Worm (Caenorhabditis elegans) whole organism, mixed stage, embryonic: ENCODE measurements around the gene xrn-1.
A peak's percentile ranks its signal among the peaks of the same experiment; 100 is the strongest.
"Not testable (repeated sequence)": the region's sequence is repeated elsewhere in the genome, so short reads cannot be mapped to it uniquely, and the experiment has no call there.

ENCODE experiments used
- M03D4.4 ChIP-seq: sonication (generic microtip); optimal IDR thresholded peaks from 2 replicates; lab custom pipeline; 2017; ENCODE audit warnings: mild to moderate bottlenecking, missing genetic modification characterization, missing compliant biosample characterization
- blmp-1 ChIP-seq: fragments of 150-350 bp; optimal IDR thresholded peaks from 2 replicates; lab custom pipeline; 2014; ENCODE audit warnings: missing biosample characterization, missing genetic modification characterization
- ceh-43 ChIP-seq: fragments of 200-800 bp; sonication (Bioruptor generic); optimal IDR thresholded peaks from 2 replicates; lab custom pipeline; 2018; ENCODE audit warnings: mild to moderate bottlenecking, missing genetic modification characterization, moderate library complexity, missing compliant biosample characterization
- ceh-83 ChIP-seq: fragments of 200-800 bp; sonication (Bioruptor generic); optimal IDR thresholded peaks from 2 replicates; lab custom pipeline; 2018; ENCODE audit warnings: mild to moderate bottlenecking, missing genetic modification characterization, missing compliant biosample characterization
- cnd-1 ChIP-seq: fragments of 200-800 bp; sonication (Bioruptor generic); optimal IDR thresholded peaks from 2 replicates; lab custom pipeline; 2018; ENCODE audit warnings: mild to moderate bottlenecking, missing genetic modification characterization, missing compliant biosample characterization
- drap-1 ChIP-seq: fragments of 200-800 bp; sonication (Bioruptor generic); optimal IDR thresholded peaks from 3 replicates; lab custom pipeline; 2018; ENCODE audit warnings: mild to moderate bottlenecking, missing genetic modification characterization, missing compliant biosample characterization
- elt-1 ChIP-seq: sonication (generic microtip); optimal IDR thresholded peaks from 2 replicates; lab custom pipeline; 2017; ENCODE audit warnings: missing genetic modification characterization, mild to moderate bottlenecking, missing compliant biosample characterization, antibody characterized with exemption, moderate library complexity, borderline replicate concordance; ENCODE audit not compliant: insufficient read depth
- elt-3 ChIP-seq: fragments of 150-350 bp; optimal IDR thresholded peaks from 2 replicates; lab custom pipeline; 2014; ENCODE audit warnings: missing biosample characterization, missing genetic modification characterization
- lin-13 ChIP-seq: fragments of 150-350 bp; optimal IDR thresholded peaks from 2 replicates; lab custom pipeline; 2014; ENCODE audit warnings: missing biosample characterization, missing genetic modification characterization
- lin-32 ChIP-seq: fragments of 200-800 bp; sonication (Bioruptor generic); optimal IDR thresholded peaks from 2 replicates; lab custom pipeline; 2018; ENCODE audit warnings: mild to moderate bottlenecking, missing genetic modification characterization, missing compliant biosample characterization
- lsy-2 ChIP-seq: fragments of 150-350 bp; optimal IDR thresholded peaks from 2 replicates; lab custom pipeline; 2014; ENCODE audit warnings: missing biosample characterization, missing genetic modification characterization
- mab-5 ChIP-seq: fragments of 150-350 bp; optimal IDR thresholded peaks from 2 replicates; lab custom pipeline; 2014; ENCODE audit warnings: missing biosample characterization, missing genetic modification characterization
- mls-2 ChIP-seq: sonication (generic microtip); optimal IDR thresholded peaks from 2 replicates; lab custom pipeline; 2016; ENCODE audit warnings: mild to moderate bottlenecking, missing genetic modification characterization, moderate library complexity, missing compliant biosample characterization
- nhr-12 ChIP-seq: fragments of 150-350 bp; optimal IDR thresholded peaks from 2 replicates; lab custom pipeline; 2014; ENCODE audit warnings: missing biosample characterization, missing genetic modification characterization
- nhr-2 ChIP-seq: fragments of 150-350 bp; optimal IDR thresholded peaks from 2 replicates; lab custom pipeline; 2014; ENCODE audit warnings: missing biosample characterization, missing genetic modification characterization
- nhr-237 ChIP-seq: fragments of 150-350 bp; optimal IDR thresholded peaks from 2 replicates; lab custom pipeline; 2014; ENCODE audit warnings: missing biosample characterization, missing genetic modification characterization
- nhr-28 ChIP-seq: fragments of 150-350 bp; optimal IDR thresholded peaks from 2 replicates; lab custom pipeline; 2014; ENCODE audit warnings: missing biosample characterization, missing genetic modification characterization
- pha-4 ChIP-seq: fragments of 150-350 bp; optimal IDR thresholded peaks from 2 replicates; lab custom pipeline; 2018; ENCODE audit warnings: missing biosample characterization, missing genetic modification reagents, missing genetic modification characterization
- sem-2 ChIP-seq: fragments of 200-800 bp; sonication (Bioruptor generic); optimal IDR thresholded peaks from 2 replicates; lab custom pipeline; 2018; ENCODE audit warnings: mild to moderate bottlenecking, missing genetic modification characterization, missing compliant biosample characterization
- snpc-4 ChIP-seq: fragments of 150-350 bp; optimal IDR thresholded peaks from 2 replicates; lab custom pipeline; 2014; ENCODE audit warnings: missing biosample characterization, missing genetic modification characterization
- sptf-1 ChIP-seq: sonication (generic microtip); optimal IDR thresholded peaks from 2 replicates; lab custom pipeline; 2017; ENCODE audit warnings: mild to moderate bottlenecking, missing genetic modification characterization, moderate library complexity, missing compliant biosample characterization
- tbx-8 ChIP-seq: fragments of 200-800 bp; sonication (Bioruptor generic); optimal IDR thresholded peaks from 2 replicates; lab custom pipeline; 2018; ENCODE audit warnings: mild to moderate bottlenecking, missing genetic modification characterization, moderate library complexity, missing compliant biosample characterization
- unc-120 ChIP-seq: sonication (generic microtip); optimal IDR thresholded peaks from 2 replicates; lab custom pipeline; 2017; ENCODE audit warnings: missing genetic modification characterization, missing compliant biosample characterization; ENCODE audit not compliant: poor library complexity, severe bottlenecking
- unc-62 ChIP-seq: fragments of 150-350 bp; optimal IDR thresholded peaks from 2 replicates; lab custom pipeline; 2014; ENCODE audit warnings: missing biosample characterization, missing genetic modification reagents, missing genetic modification characterization
- zip-8 ChIP-seq: fragments of 150-350 bp; optimal IDR thresholded peaks from 2 replicates; lab custom pipeline; 2014; ENCODE audit warnings: missing biosample characterization, missing genetic modification characterization

xrn-1 gene

DNA sequence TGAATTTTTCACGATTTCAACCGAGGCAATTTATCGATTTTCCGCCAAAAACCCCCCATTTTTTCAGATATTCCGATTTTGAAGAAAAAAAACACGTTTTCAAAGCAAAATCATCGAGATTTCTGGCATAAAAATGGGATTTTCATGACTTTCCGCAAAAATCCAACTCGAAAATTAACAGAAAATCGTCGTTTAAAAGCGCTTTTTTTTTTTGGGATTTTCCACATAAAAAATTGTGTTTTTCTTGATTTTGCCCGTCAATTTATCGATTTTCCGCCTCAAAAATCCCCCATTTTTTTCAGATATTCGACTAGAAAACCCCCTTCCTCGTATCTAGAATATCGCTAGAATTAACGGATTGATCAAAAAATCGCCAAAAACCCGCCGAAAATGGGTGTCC is at the start of gene xrn-1:
Gene xrn-1 (plus strand): TSS at position 301 of the 400 bp plus-strand sequence.
- TF ChIP-seq elt-1 (tag; lab: Kevin White, UChicago) (no peak), nhr-237 (tag; lab: Kevin White, UChicago) (no peak), zip-8 (tag; lab: Kevin White, UChicago) (no peak)

DNA sequence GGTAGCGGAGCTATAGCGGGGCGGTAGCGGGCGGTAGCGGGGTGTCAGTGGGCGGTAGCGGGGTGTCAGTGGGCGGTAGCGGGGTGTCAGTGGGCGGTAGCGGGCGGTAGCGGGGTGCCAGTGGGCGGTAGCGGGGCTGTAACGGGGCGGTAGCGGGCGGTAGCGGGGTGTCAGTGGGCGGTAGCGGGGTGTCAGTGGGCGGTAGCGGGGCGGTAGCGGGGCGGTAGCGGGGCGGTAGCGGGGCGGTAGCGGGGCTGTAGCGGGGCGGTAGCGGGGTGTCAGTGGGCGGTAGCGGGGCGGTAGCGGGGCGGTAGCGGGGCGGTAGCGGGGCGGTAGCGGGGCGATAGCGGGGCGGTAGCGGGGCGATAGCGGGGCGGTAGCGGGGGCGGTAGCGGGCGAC is 49.1 kb upstream of the xrn-1 start:
- TF ChIP-seq M03D4.4 (tag; lab: Kevin White, UChicago), result peak; percentile 16
- TF ChIP-seq sptf-1 (tag; lab: Kevin White, UChicago), result peak; percentile 60
- TF ChIP-seq drap-1 (GFP tag; lab: Kevin White, UChicago), result peak; percentile 10
- TF ChIP-seq mls-2 (tag; lab: Kevin White, UChicago), result peak; percentile 42

ce11 chrII:14021230-14021629 is 47.5 kb upstream of the xrn-1 start, which contains the start of gene F01D5.10:
Gene F01D5.10, minus strand, starts transcription at chrII:14021330.
- TF ChIP-seq unc-62 (GFP tag; lab: Kevin White, UChicago); mab-5 (tag; lab: Kevin White, UChicago); ceh-43 (GFP tag; lab: Kevin White, UChicago): not testable (repeated sequence)

- TF ChIP-seq snpc-4 (tag; lab: Kevin White, UChicago) (no peak), lin-13 (tag; lab: Kevin White, UChicago) (no peak), mls-2 (tag; lab: Kevin White, UChicago) (peak; percentile 8)
Measured at ce11 chrII:14032705-14033104, 36.0 kb upstream of the xrn-1 start.

ce11 chrII:14034559-14034958 is 34.1 kb upstream of the xrn-1 start:
- no peak for TF ChIP-seq nhr-2
- no peak for TF ChIP-seq tbx-8 (GFP tag; lab: Kevin White, UChicago)
- TF ChIP-seq blmp-1 (tag; lab: Kevin White, UChicago), result no peak
- no peak for TF ChIP-seq elt-3 (tag; lab: Kevin White, UChicago)
- no peak for TF ChIP-seq sptf-1 (tag; lab: Kevin White, UChicago)
- TF ChIP-seq ceh-43 (GFP tag; lab: Kevin White, UChicago), result no peak

ce11 chrII:14036724-14037483 is 31.8 kb upstream of the xrn-1 start:
- TF ChIP-seq sptf-1 (tag; lab: Kevin White, UChicago) (no peak), zip-8 (tag; lab: Kevin White, UChicago) (no peak), lsy-2 (tag; lab: Kevin White, UChicago) (no peak), nhr-12 (tag; lab: Kevin White, UChicago) (no peak), nhr-28 (no peak), sem-2 (GFP tag; lab: Kevin White, UChicago) (no peak), mab-5 (tag; lab: Kevin White, UChicago) (no peak), M03D4.4 (tag; lab: Kevin White, UChicago) (no peak), mls-2 (tag; lab: Kevin White, UChicago) (no peak), lin-13 (tag; lab: Kevin White, UChicago) (no peak), nhr-2 (no peak), ceh-83 (GFP tag; lab: Kevin White, UChicago) (no peak), elt-1 (tag; lab: Kevin White, UChicago) (no peak), drap-1 (GFP tag; lab: Kevin White, UChicago) (no peak), unc-120 (no peak), cnd-1 (tag; lab: Kevin White, UChicago) (no peak), lin-32 (no peak)

ce11 chrII:14037484-14038303 is 31.0 kb upstream of the xrn-1 start:
- TF ChIP-seq lin-13 (tag; lab: Kevin White, UChicago), result no peak
- TF ChIP-seq unc-62 (GFP tag; lab: Kevin White, UChicago), result no peak
- TF ChIP-seq pha-4 (tag; lab: Kevin White, UChicago), result peak; percentile 41
